Fruit fly (Drosophila melanogaster) whole organism, embryonic: ENCODE data around the gene eIF4E5.

ENCODE experiments used
- CG11093 ChIP-seq: fragments of 200-800 bp; sonication (Bioruptor generic); IDR thresholded peaks from 3 replicates; pipeline ENCODE4 v1.3.6; 2022; ENCODE audit warnings: missing biosample characterization, missing genetic modification characterization
- CG11504 ChIP-seq: fragments of 200-800 bp; sonication (Bioruptor generic); optimal IDR thresholded peaks from 3 replicates; lab custom pipeline; 2019; ENCODE audit warnings: missing biosample characterization, mild to moderate bottlenecking, missing genetic modification characterization, moderate library complexity
- CG12071 ChIP-seq: fragments of 200-800 bp; sonication (Bioruptor generic); optimal IDR thresholded peaks from 3 replicates; lab custom pipeline; 2018; ENCODE audit warnings: missing biosample characterization, mild to moderate bottlenecking, missing genetic modification characterization
- CG12659 ChIP-seq: fragments of 200-800 bp; sonication (Bioruptor generic); optimal IDR thresholded peaks from 3 replicates; lab custom pipeline; 2017; ENCODE audit warnings: mild to moderate bottlenecking, missing biosample characterization, missing genetic modification reagents, missing genetic modification characterization
- CG14441 ChIP-seq: fragments of 200-800 bp; sonication (Bioruptor generic); IDR thresholded peaks from 2 replicates; pipeline ENCODE4 v1.3.6; 2022; ENCODE audit warnings: missing biosample characterization, missing genetic modification characterization
- CG16813 ChIP-seq: fragments of 200-800 bp; sonication (Bioruptor generic); IDR thresholded peaks from 3 replicates; pipeline ENCODE4 v1.3.6; 2022; ENCODE audit warnings: missing biosample characterization, missing genetic modification characterization; ENCODE audit not compliant: partially characterized antibody
- CG2116 ChIP-seq: fragments of 200-800 bp; sonication (Bioruptor generic); optimal IDR thresholded peaks from 3 replicates; lab custom pipeline; 2018; ENCODE audit warnings: missing biosample characterization, mild to moderate bottlenecking, missing genetic modification characterization
- CG2678 ChIP-seq: fragments of 200-800 bp; sonication (Bioruptor generic); optimal IDR thresholded peaks from 3 replicates; lab custom pipeline; 2019; ENCODE audit warnings: missing biosample characterization, mild to moderate bottlenecking, missing genetic modification characterization, moderate library complexity
- CG3065 ChIP-seq: fragments of 200-800 bp; sonication (Bioruptor generic); optimal IDR thresholded peaks from 2 replicates; lab custom pipeline; 2016; ENCODE audit warnings: missing biosample characterization, missing genetic modification characterization
- CG32532 ChIP-seq: fragments of 200-800 bp; sonication (Bioruptor generic); IDR thresholded peaks from 2 replicates; pipeline ENCODE4 v1.3.6; 2022; ENCODE audit warnings: missing biosample characterization, missing genetic modification characterization
- CG32767 ChIP-seq: fragments of 200-800 bp; sonication (Bioruptor generic); IDR thresholded peaks from 2 replicates; pipeline ENCODE4 v1.3.6; 2022; ENCODE audit warnings: missing biosample characterization, missing genetic modification characterization
- CG3726 ChIP-seq: fragments of 200-800 bp; sonication (Bioruptor generic); IDR thresholded peaks from 3 replicates; pipeline ENCODE4, ENCODE4 v1.3.6; 2022; ENCODE audit warnings: missing biosample characterization, missing genetic modification characterization
- CG4424 ChIP-seq: fragments of 200-800 bp; sonication (Bioruptor generic); optimal IDR thresholded peaks from 3 replicates; lab custom pipeline; 2016; ENCODE audit warnings: missing biosample characterization, missing genetic modification characterization
- CG4730 ChIP-seq: fragments of 200-800 bp; sonication (Bioruptor generic); IDR thresholded peaks from 2 replicates; pipeline ENCODE4 v1.3.6; 2022; ENCODE audit warnings: missing biosample characterization, missing genetic modification characterization
- CG6791 ChIP-seq: fragments of 200-800 bp; sonication (Bioruptor generic); IDR thresholded peaks from 3 replicates; pipeline ENCODE4 v1.3.6; 2022; ENCODE audit warnings: missing biosample characterization, missing genetic modification characterization; ENCODE audit not compliant: partially characterized antibody
- CG7271 ChIP-seq: fragments of 200-800 bp; sonication (Bioruptor generic); optimal IDR thresholded peaks from 2 replicates; lab custom pipeline; 2018; ENCODE audit warnings: missing biosample characterization, mild to moderate bottlenecking, missing genetic modification characterization, moderate library complexity
- CG7963 ChIP-seq: fragments of 200-800 bp; sonication (Bioruptor generic); IDR thresholded peaks from 3 replicates; pipeline ENCODE4 v1.3.6; 2022; ENCODE audit warnings: missing biosample characterization, missing genetic modification characterization; ENCODE audit not compliant: partially characterized antibody
- CTCF ChIP-seq: fragments of 200-800 bp; sonication (Bioruptor generic); optimal IDR thresholded peaks from 2 replicates; lab custom pipeline; 2017; ENCODE audit warnings: missing biosample characterization, mild to moderate bottlenecking, missing genetic modification characterization, moderate library complexity
- Deaf1 ChIP-seq: fragments of 200-800 bp; optimal IDR thresholded peaks from 3 replicates; lab custom pipeline; 2019; ENCODE audit warnings: missing biosample characterization, mild to moderate bottlenecking, missing genetic modification characterization, moderate library complexity
- Gsc ChIP-seq: fragments of 200-800 bp; sonication (Bioruptor generic); IDR thresholded peaks from 2 replicates; pipeline ENCODE4 v1.3.6; 2022; ENCODE audit warnings: missing biosample characterization, missing genetic modification characterization
- Kr ChIP-seq: fragments of 200-800 bp; sonication (Bioruptor generic); optimal IDR thresholded peaks from 2 replicates; lab custom pipeline; 2017; ENCODE audit warnings: missing biosample characterization, mild to moderate bottlenecking, missing genetic modification characterization
- Lhr ChIP-seq: fragments of 200-800 bp; sonication (Bioruptor generic); optimal IDR thresholded peaks from 3 replicates; lab custom pipeline; 2017; ENCODE audit warnings: mild to moderate bottlenecking, missing biosample characterization, missing genetic modification reagents, missing genetic modification characterization
- MBD-R2 ChIP-seq: fragments of 200-800 bp; sonication (Bioruptor generic); IDR thresholded peaks from 2 replicates; pipeline ENCODE4 v1.3.6; 2022; ENCODE audit warnings: missing biosample characterization, missing genetic modification characterization
- Med ChIP-seq: fragments of 200-800 bp; sonication (Bioruptor generic); peaks from one replicate; lab custom pipeline; 2016; ENCODE audit warnings: missing biosample characterization, missing genetic modification characterization, mild to moderate bottlenecking, inconsistent platforms, moderate library complexity
- Opbp ChIP-seq: fragments of 200-800 bp; sonication (Bioruptor generic); IDR thresholded peaks from 3 replicates; pipeline ENCODE4 v1.3.6; 2022; ENCODE audit warnings: missing biosample characterization, missing genetic modification characterization; ENCODE audit not compliant: partially characterized antibody
- Scr ChIP-seq: fragments of 200-800 bp; sonication (Bioruptor generic); IDR thresholded peaks from 2 replicates; pipeline ENCODE4 v1.3.6; 2022; ENCODE audit warnings: missing biosample characterization, missing genetic modification characterization; ENCODE audit not compliant: partially characterized antibody
- ac ChIP-seq: fragments of 200-800 bp; sonication (Bioruptor generic); optimal IDR thresholded peaks from 3 replicates; lab custom pipeline; 2017; ENCODE audit warnings: missing biosample characterization, mild to moderate bottlenecking, missing genetic modification characterization
- ash1 ChIP-seq: fragments of 200-800 bp; sonication (Bioruptor generic); optimal IDR thresholded peaks from 2 replicates; lab custom pipeline; 2018; ENCODE audit warnings: missing biosample characterization, mild to moderate bottlenecking, missing genetic modification characterization
- bab2 ChIP-seq: fragments of 200-800 bp; sonication (Bioruptor generic); optimal IDR thresholded peaks from 2 replicates; lab custom pipeline; 2016; ENCODE audit warnings: missing biosample characterization, missing genetic modification characterization
- bbx ChIP-seq: fragments of 200-800 bp; sonication (Bioruptor generic); IDR thresholded peaks from 2 replicates; pipeline ENCODE4 v1.3.6; 2022; ENCODE audit warnings: missing biosample characterization, missing genetic modification characterization; ENCODE audit not compliant: partially characterized antibody
- bsh ChIP-seq, 2 experiments: fragments of 200-800 bp; sonication (Bioruptor generic); optimal IDR thresholded peaks; 2 replicates each; lab custom pipeline; 2017 to 2018; ENCODE audit warnings: mild to moderate bottlenecking in 2 of 2, missing biosample characterization in 2 of 2, missing genetic modification characterization in 2 of 2, moderate library complexity in 1 of 2
- chn ChIP-seq: fragments of 200-800 bp; sonication (Bioruptor generic); optimal IDR thresholded peaks from 2 replicates; lab custom pipeline; 2016; ENCODE audit warnings: missing biosample characterization, missing genetic modification characterization
- dm ChIP-seq: fragments of 200-800 bp; sonication (Bioruptor generic); optimal IDR thresholded peaks from 3 replicates; lab custom pipeline; 2016; ENCODE audit warnings: missing biosample characterization, missing genetic modification characterization
- kni ChIP-seq: fragments of 200-800 bp; sonication (Bioruptor generic); optimal IDR thresholded peaks from 3 replicates; lab custom pipeline; 2017; ENCODE audit warnings: mild to moderate bottlenecking, missing biosample characterization, missing genetic modification reagents, missing genetic modification characterization
- nom ChIP-seq: fragments of 200-800 bp; sonication (Bioruptor generic); optimal IDR thresholded peaks from 2 replicates; lab custom pipeline; 2017; ENCODE audit warnings: missing biosample characterization, missing genetic modification characterization, mild to moderate bottlenecking, moderate library complexity, missing genetic modification reagents
- rib ChIP-seq: fragments of 200-800 bp; sonication (Bioruptor generic); IDR thresholded peaks from 2 replicates; pipeline ENCODE4 v1.3.6; 2022; ENCODE audit warnings: missing biosample characterization, missing genetic modification characterization
- sc ChIP-seq, 3 experiments: fragments of >200 bp in 2 of 3; fragments of 200-800 bp in 1 of 3; sonication (Bioruptor generic) in 1 of 3; optimal IDR thresholded peaks; 2 replicates in 2 of 3; 3 replicates in 1 of 3; lab custom pipeline; 2017; ENCODE audit warnings: mild to moderate bottlenecking in 1 of 3, missing biosample characterization in 1 of 3, missing genetic modification characterization in 1 of 3, missing genetic modification reagents in 1 of 3
- slbo ChIP-seq: fragments of 200-800 bp; sonication (Bioruptor generic); IDR thresholded peaks from 2 replicates; pipeline ENCODE4 v1.3.6; 2022; ENCODE audit warnings: missing biosample characterization, missing genetic modification characterization
- stc ChIP-seq: fragments of 200-800 bp; sonication (Bioruptor generic); IDR thresholded peaks from 2 replicates; pipeline ENCODE4 v1.3.6; 2022; ENCODE audit warnings: missing biosample characterization, missing genetic modification characterization
- sug ChIP-seq: fragments of 200-800 bp; optimal IDR thresholded peaks from 2 replicates; lab custom pipeline; 2019; ENCODE audit warnings: missing biosample characterization, mild to moderate bottlenecking, missing genetic modification characterization, moderate library complexity
- tap ChIP-seq: fragments of 200-800 bp; optimal IDR thresholded peaks from 3 replicates; lab custom pipeline; 2019; ENCODE audit warnings: missing biosample characterization, mild to moderate bottlenecking, missing genetic modification characterization, moderate library complexity
- tio ChIP-seq: fragments of 200-800 bp; sonication (Bioruptor generic); optimal IDR thresholded peaks from 2 replicates; lab custom pipeline; 2017; ENCODE audit warnings: missing biosample characterization, missing genetic modification characterization, inconsistent platforms
- tna ChIP-seq: fragments of 200-800 bp; sonication (Bioruptor generic); IDR thresholded peaks from 2 replicates; pipeline ENCODE4 v1.3.6; 2022; ENCODE audit warnings: missing biosample characterization, missing genetic modification characterization; ENCODE audit not compliant: partially characterized antibody
- toy ChIP-seq: fragments of 200-800 bp; sonication (Bioruptor generic); IDR thresholded peaks from 2 replicates; pipeline ENCODE4 v1.3.6; 2022; ENCODE audit warnings: missing biosample characterization, missing genetic modification characterization
- twi ChIP-seq: fragments of 200-800 bp; optimal IDR thresholded peaks from 2 replicates; lab custom pipeline; 2019; ENCODE audit warnings: missing biosample characterization, mild to moderate bottlenecking, missing genetic modification characterization, moderate library complexity
- unc-4 ChIP-seq: fragments of 200-800 bp; sonication (Bioruptor generic); IDR thresholded peaks from 2 replicates; pipeline ENCODE4 v1.3.6; 2022; ENCODE audit warnings: missing biosample characterization, missing genetic modification characterization; ENCODE audit not compliant: partially characterized antibody
- wek ChIP-seq: fragments of 200-800 bp; sonication (Bioruptor generic); optimal IDR thresholded peaks from 3 replicates; lab custom pipeline; 2018; ENCODE audit warnings: missing biosample characterization, mild to moderate bottlenecking, missing genetic modification characterization, moderate library complexity

Gene eIF4E5

dm6 chr3L:7867036-7867787 is 27.5 kb upstream of the eIF4E5 start, which contains the start of gene Pdp1 (continued):
- TF ChIP-seq ash1 (GFP tag; lab: Kevin White, UChicago): no peak
- TF ChIP-seq CG16813 (GFP tag; lab: Robert Waterston, UW): peak; percentile 39; the same call in 1 of the 3 replicates
- no peak; the same call in 1 of the 2 replicates for TF ChIP-seq CG32767
- TF ChIP-seq Deaf1: peak; percentile 51
- TF ChIP-seq Lhr: no peak
- no peak for TF ChIP-seq Gsc (GFP tag; lab: Robert Waterston, UW)
- TF ChIP-seq twi: peak; percentile 3
- peak; percentile 38; the same call in 1 of the 2 replicates for TF ChIP-seq CG14441
- peak; percentile 46; the same call in 1 of the 3 replicates for TF ChIP-seq Opbp
- peak; percentile 24 for TF ChIP-seq CG2678 (tag; lab: Kevin White, UChicago)
- TF ChIP-seq CG2116 (GFP tag; lab: Kevin White, UChicago): peak; percentile 86
- TF ChIP-seq Scr: peak; percentile 46; the same call in 1 of the 2 replicates
- TF ChIP-seq CG32532 (GFP tag; lab: Robert Waterston, UW): peak; percentile 57
- peak; percentile 55 for TF ChIP-seq nom
- TF ChIP-seq kni: peak; percentile 81
- TF ChIP-seq CG7271 (tag; lab: Kevin White, UChicago): no peak
- peak; percentile 51 for TF ChIP-seq CG11504 (tag; lab: Kevin White, UChicago)
- no peak for TF ChIP-seq CTCF
- peak; percentile 25 for TF ChIP-seq CG12659 (GFP tag; lab: Kevin White, UChicago)
- TF ChIP-seq Kr: no peak
- 0 out of 3 replicates have a peak, but pooled peaks have one; percentile 57 for TF ChIP-seq CG7963 (GFP tag; lab: Robert Waterston, UW)
- peak; percentile 9; the same call in 1 of the 2 replicates for TF ChIP-seq MBD-R2 (GFP tag; lab: Robert Waterston, UW)
- TF ChIP-seq CG3065 (GFP tag; lab: Kevin White, UChicago): no peak
- no peak for TF ChIP-seq sc (optimal IDR thresholded peaks at IDR 0.05; lab: Kevin White, UChicago)
- TF ChIP-seq sc (GFP tag; optimal IDR thresholded peaks at IDR 0.05; lab: Kevin White, UChicago): peak; percentile 8
- 0 out of 2 replicates have a peak, but pooled peaks have one; percentile 24 for TF ChIP-seq tna (GFP tag; lab: Robert Waterston, UW)
- TF ChIP-seq CG11093: no peak
- TF ChIP-seq Med: peak; percentile 85
- peak; percentile 65; the same call in 1 of the 3 replicates for TF ChIP-seq CG6791
- TF ChIP-seq stc (GFP tag; lab: Robert Waterston, UW): 0 out of 2 replicates have a peak, but pooled peaks have one; percentile 18
- TF ChIP-seq dm (GFP tag; lab: Kevin White, UChicago): peak; percentile 94
- TF ChIP-seq ac: no peak
- no peak for TF ChIP-seq toy (GFP tag; lab: Robert Waterston, UW)
- TF ChIP-seq chn (GFP tag; lab: Kevin White, UChicago): no peak
- no peak for TF ChIP-seq rib
- TF ChIP-seq wek (GFP tag; lab: Kevin White, UChicago): peak; percentile 24
- no peak for TF ChIP-seq tio (GFP tag; lab: Kevin White, UChicago)
- TF ChIP-seq bsh (GFP tag; optimal IDR thresholded peaks at IDR 0.05; lab: Kevin White, UChicago): peak in 1 of 2 experiments; percentile 30
- TF ChIP-seq CG3726 (GFP tag; lab: Robert Waterston, UW): no peak
- TF ChIP-seq CG12071 (GFP tag; lab: Kevin White, UChicago): peak; percentile 54
- no peak for TF ChIP-seq bab2 (GFP tag; lab: Kevin White, UChicago)
- peak; percentile 14 for TF ChIP-seq CG4424 (GFP tag; lab: Kevin White, UChicago)
- TF ChIP-seq CG4730 (GFP tag; lab: Robert Waterston, UW): no peak
- TF ChIP-seq tap (tag; lab: Kevin White, UChicago): peak; percentile 42
- TF ChIP-seq slbo (GFP tag; lab: Robert Waterston, UW): 0 out of 2 replicates have a peak, but pooled peaks have one; percentile 17
- TF ChIP-seq unc-4 (GFP tag; lab: Robert Waterston, UW): peak; percentile 28; the same call in 1 of the 2 replicates
- peak; percentile 51 for TF ChIP-seq bbx (GFP tag; lab: Robert Waterston, UW)
- TF ChIP-seq sug (tag; lab: Kevin White, UChicago): peak; percentile 89
